Worm (Caenorhabditis elegans) whole organism, L1 larva: Measurements from ENCODE around the gene T12B5.15.

ENCODE experiments used
- C04F5.9 ChIP-seq: sonication (generic microtip); optimal IDR thresholded peaks from 2 replicates; lab custom pipeline; 2016; ENCODE audit warnings: missing genetic modification characterization, missing compliant biosample characterization
- C16A3.4 ChIP-seq: fragments of 150-350 bp; optimal IDR thresholded peaks from 2 replicates; lab custom pipeline; 2014; ENCODE audit warnings: missing biosample characterization, missing genetic modification characterization
- Y116A8C.19 ChIP-seq: sonication (generic microtip); optimal IDR thresholded peaks from 2 replicates; lab custom pipeline; 2016; ENCODE audit warnings: missing compliant biosample characterization, missing genetic modification characterization, borderline replicate concordance
- aha-1 ChIP-seq: fragments of 150-350 bp; optimal IDR thresholded peaks from 2 replicates; lab custom pipeline; 2014; ENCODE audit warnings: missing biosample characterization, missing genetic modification characterization
- ama-1 ChIP-seq: fragments of 150-350 bp; optimal IDR thresholded peaks from 2 replicates; lab custom pipeline; 2014
- ceh-63 ChIP-seq: fragments of 200-800 bp; sonication (Bioruptor generic); optimal IDR thresholded peaks from 2 replicates; lab custom pipeline; 2018; ENCODE audit warnings: mild to moderate bottlenecking, missing genetic modification characterization, missing compliant biosample characterization
- ceh-88 ChIP-seq: fragments of 200-800 bp; sonication (Bioruptor generic); IDR thresholded peaks from 2 replicates; pipeline ENCODE4 v1.3.6; 2022; ENCODE audit warnings: missing genetic modification characterization, missing compliant biosample characterization
- ces-1 ChIP-seq: fragments of 150-350 bp; optimal IDR thresholded peaks from 2 replicates; lab custom pipeline; 2014; ENCODE audit warnings: missing biosample characterization, missing genetic modification reagents, missing genetic modification characterization
- dpl-1 ChIP-seq, 3 experiments: fragments of 150-350 bp in 2 of 3; sonication (generic microtip) in 1 of 3; optimal IDR thresholded peaks; 2 replicates each; lab custom pipeline; 2014 to 2017; ENCODE audit warnings: missing biosample characterization in 3 of 3, missing genetic modification characterization in 3 of 3, missing genetic modification reagents in 3 of 3
- egl-13 ChIP-seq: sonication (generic microtip); optimal IDR thresholded peaks from 2 replicates; lab custom pipeline; 2016; ENCODE audit warnings: missing genotype, missing genetic modification reagents, missing genetic modification characterization, missing compliant biosample characterization
- ets-5 ChIP-seq: fragments of 200-800 bp; sonication (Bioruptor generic); IDR thresholded peaks from 2 replicates; pipeline ENCODE4 v1.3.6; 2022; ENCODE audit warnings: missing genetic modification characterization, missing compliant biosample characterization
- fkh-10 ChIP-seq: sonication (generic microtip); optimal IDR thresholded peaks from 2 replicates; lab custom pipeline; 2017; ENCODE audit warnings: missing biosample characterization, missing genetic modification reagents, missing genetic modification characterization
- fkh-4 ChIP-seq: sonication (generic microtip); optimal IDR thresholded peaks from 2 replicates; lab custom pipeline; 2016; ENCODE audit warnings: missing compliant biosample characterization, missing genetic modification characterization, borderline replicate concordance
- fkh-8 ChIP-seq: sonication (generic microtip); optimal IDR thresholded peaks from 2 replicates; lab custom pipeline; 2016; ENCODE audit warnings: mild to moderate bottlenecking, missing genetic modification characterization, missing compliant biosample characterization
- hlh-17 ChIP-seq: fragments of 200-800 bp; sonication (Bioruptor generic); optimal IDR thresholded peaks from 2 replicates; lab custom pipeline; 2018; ENCODE audit warnings: missing genetic modification characterization, mild to moderate bottlenecking, missing compliant biosample characterization, moderate library complexity, borderline replicate concordance
- hpl-2 ChIP-seq: fragments of 150-350 bp; optimal IDR thresholded peaks from 2 replicates; lab custom pipeline; 2014; ENCODE audit warnings: missing biosample characterization, missing genetic modification reagents, missing genetic modification characterization
- isw-1 ChIP-seq: fragments of 200-800 bp; sonication (Bioruptor generic); IDR thresholded peaks from 2 replicates; pipeline ENCODE4 v1.3.6; 2022; ENCODE audit warnings: missing genetic modification characterization, missing compliant biosample characterization
- lin-14 ChIP-seq: fragments of 200-800 bp; sonication (Bioruptor generic); optimal IDR thresholded peaks from 2 replicates; lab custom pipeline; 2018; ENCODE audit warnings: mild to moderate bottlenecking, missing genetic modification characterization, moderate library complexity, missing compliant biosample characterization
- lin-39 ChIP-seq: fragments of 150-350 bp; optimal IDR thresholded peaks from 2 replicates; lab custom pipeline; 2014; ENCODE audit warnings: missing biosample characterization, missing genetic modification reagents, missing genetic modification characterization
- lsy-2 ChIP-seq, 2 experiments: fragments of 150-350 bp; optimal IDR thresholded peaks; 2 replicates each; lab custom pipeline; 2014; ENCODE audit warnings: missing biosample characterization in 2 of 2, missing genetic modification characterization in 2 of 2
- mdl-1 ChIP-seq, 2 experiments: fragments of 150-350 bp; optimal IDR thresholded peaks; 2 replicates each; lab custom pipeline; 2014 to 2017; ENCODE audit warnings: missing biosample characterization in 2 of 2, missing genetic modification characterization in 2 of 2, inconsistent platforms in 1 of 2
- mep-1 ChIP-seq: fragments of 150-350 bp; optimal IDR thresholded peaks from 2 replicates; lab custom pipeline; 2014; ENCODE audit warnings: missing biosample characterization, missing genetic modification characterization
- nhr-19 ChIP-seq: fragments of 200-800 bp; sonication (Bioruptor generic); conservative IDR thresholded peaks from 2 replicates; pipeline ENCODE4 v1.3.6; 2022; ENCODE audit warnings: missing genetic modification characterization, missing compliant biosample characterization
- nhr-237 ChIP-seq: fragments of 150-350 bp; optimal IDR thresholded peaks from 2 replicates; lab custom pipeline; 2014; ENCODE audit warnings: missing biosample characterization, missing genetic modification characterization
- nhr-76 ChIP-seq: sonication (generic microtip); optimal IDR thresholded peaks from 2 replicates; lab custom pipeline; 2017; ENCODE audit warnings: missing biosample characterization, missing genetic modification characterization
- nhr-90 ChIP-seq: sonication (generic microtip); optimal IDR thresholded peaks from 2 replicates; lab custom pipeline; 2016; ENCODE audit warnings: mild to moderate bottlenecking, missing genetic modification characterization, missing compliant biosample characterization; ENCODE audit not compliant: poor library complexity
- pag-3 ChIP-seq: sonication (generic microtip); optimal IDR thresholded peaks from 2 replicates; lab custom pipeline; 2017; ENCODE audit warnings: missing genetic modification characterization, mild to moderate bottlenecking, missing compliant biosample characterization, antibody characterized with exemption, borderline replicate concordance; ENCODE audit not compliant: insufficient read depth
- pax-3 ChIP-seq: fragments of 200-800 bp; sonication (Bioruptor generic); optimal IDR thresholded peaks from 2 replicates; lab custom pipeline; 2018; ENCODE audit warnings: mild to moderate bottlenecking, missing genetic modification characterization, moderate library complexity, missing compliant biosample characterization
- pqm-1 ChIP-seq: sonication (generic microtip); optimal IDR thresholded peaks from 3 replicates; lab custom pipeline; 2017; ENCODE audit warnings: missing biosample characterization, missing genetic modification characterization
- skn-1 ChIP-seq: fragments of 150-350 bp; optimal IDR thresholded peaks from 2 replicates; lab custom pipeline; 2014; ENCODE audit warnings: missing biosample characterization, missing genetic modification characterization
- snpc-4 ChIP-seq: fragments of 150-350 bp; optimal IDR thresholded peaks from 2 replicates; lab custom pipeline; 2014; ENCODE audit warnings: missing biosample characterization, missing genetic modification characterization
- sox-4 ChIP-seq: sonication (generic microtip); optimal IDR thresholded peaks from 2 replicates; lab custom pipeline; 2016; ENCODE audit warnings: missing genetic modification characterization, missing compliant biosample characterization
- sptf-1 ChIP-seq: fragments of 150-350 bp; optimal IDR thresholded peaks from 2 replicates; lab custom pipeline; 2014; ENCODE audit warnings: missing biosample characterization, missing genetic modification characterization
- sup-37 ChIP-seq: fragments of 200-800 bp; sonication (Bioruptor generic); optimal IDR thresholded peaks from 2 replicates; lab custom pipeline; 2018; ENCODE audit warnings: mild to moderate bottlenecking, missing genetic modification characterization, missing compliant biosample characterization
- swsn-7 ChIP-seq: sonication (generic microtip); optimal IDR thresholded peaks from 2 replicates; lab custom pipeline; 2016; ENCODE audit warnings: missing genetic modification characterization, missing compliant biosample characterization
- tbx-2 ChIP-seq: sonication (generic microtip); optimal IDR thresholded peaks from 2 replicates; lab custom pipeline; 2016; ENCODE audit warnings: missing genetic modification characterization, missing compliant biosample characterization
- tlp-1 ChIP-seq: fragments of 150-350 bp; optimal IDR thresholded peaks from 2 replicates; lab custom pipeline; 2014; ENCODE audit warnings: missing biosample characterization, missing genetic modification characterization
- unc-130 ChIP-seq: fragments of 150-350 bp; optimal IDR thresholded peaks from 2 replicates; lab custom pipeline; 2017; ENCODE audit warnings: missing biosample characterization, missing genetic modification characterization, inconsistent platforms
- unc-30 ChIP-seq: sonication (generic microtip); optimal IDR thresholded peaks from 2 replicates; lab custom pipeline; 2017; ENCODE audit warnings: missing biosample characterization, missing genetic modification characterization
- unc-62 ChIP-seq: fragments of 150-350 bp; optimal IDR thresholded peaks from 2 replicates; lab custom pipeline; 2014; ENCODE audit warnings: missing biosample characterization, missing genetic modification reagents, missing genetic modification characterization
- unc-98 ChIP-seq: fragments of 200-800 bp; sonication (Bioruptor generic); IDR thresholded peaks from 2 replicates; pipeline ENCODE4 v1.3.6; 2022; ENCODE audit warnings: missing genetic modification characterization, missing compliant biosample characterization
- vab-15 ChIP-seq: sonication (generic microtip); optimal IDR thresholded peaks from 2 replicates; lab custom pipeline; 2017; ENCODE audit warnings: missing genotype, mild to moderate bottlenecking, missing genetic modification characterization, missing compliant biosample characterization
- xbp-1 ChIP-seq: sonication (generic microtip); optimal IDR thresholded peaks from 2 replicates; lab custom pipeline; 2016; ENCODE audit warnings: missing genetic modification characterization, missing compliant biosample characterization
- zip-4 ChIP-seq: fragments of 200-800 bp; sonication (Bioruptor generic); optimal IDR thresholded peaks from 2 replicates; lab custom pipeline; 2018; ENCODE audit warnings: mild to moderate bottlenecking, missing genetic modification characterization, moderate library complexity, missing compliant biosample characterization
- ztf-11 ChIP-seq, 2 experiments: sonication (generic microtip); optimal IDR thresholded peaks; 2 replicates each; lab custom pipeline; 2016 to 2017; ENCODE audit warnings: missing genetic modification characterization in 2 of 2, missing biosample characterization in 1 of 2, missing compliant biosample characterization in 1 of 2
- ztf-4 ChIP-seq: fragments of 150-350 bp; optimal IDR thresholded peaks from 2 replicates; lab custom pipeline; 2014; ENCODE audit warnings: missing biosample characterization, missing genetic modification characterization

Gene T12B5.15

ce11 chrIII:991581-991980 is 37.1 kb upstream of the T12B5.15 start, which contains the start of gene trp-2:
trp-2 (plus strand) TSS chrIII:991881.
- TF ChIP-seq tbx-2 (tag; lab: Kevin White, UChicago) (no peak), sptf-1 (tag; lab: Kevin White, UChicago) (no peak), ztf-11 (tag; optimal IDR thresholded peaks at IDR 0.05; lab: Kevin White, UChicago) (no peak), C04F5.9 (tag; lab: Kevin White, UChicago) (no peak), nhr-19 (no peak), lsy-2 (tag; optimal IDR thresholded peaks at IDR 0.05; lab: Kevin White, UChicago) (no peak), vab-15 (tag; lab: Kevin White, UChicago) (no peak), pqm-1 (tag; lab: Kevin White, UChicago) (no peak), swsn-7 (no peak), ets-5 (GFP tag; lab: Robert Waterston, UW) (no peak), tlp-1 (tag; lab: Kevin White, UChicago) (no peak), sox-4 (tag; lab: Kevin White, UChicago) (no peak), mdl-1 (tag; optimal IDR thresholded peaks at IDR 0.05; lab: Kevin White, UChicago) (no peak), hlh-17 (GFP tag; lab: Kevin White, UChicago) (no peak), pax-3 (tag; lab: Kevin White, UChicago) (no peak), fkh-4 (tag; lab: Kevin White, UChicago) (no peak), unc-98 (no peak), hpl-2 (no peak)

- TF ChIP-seq lin-14 = peak; percentile 72
- no peak for TF ChIP-seq ceh-88 (GFP tag; lab: Robert Waterston, UW)
- peak; percentile 68 for TF ChIP-seq fkh-10 (GFP tag; lab: Kevin White, UChicago)
- TF ChIP-seq fkh-8 (tag; lab: Kevin White, UChicago) = no peak
- TF ChIP-seq dpl-1 (GFP tag; optimal IDR thresholded peaks at IDR 0.05; lab: Kevin White, UChicago) = peak in 1 of 3 experiments; percentile 5
- TF ChIP-seq ces-1 (GFP tag; lab: Kevin White, UChicago) = peak; percentile 79
Observed at ce11 chrIII:989558-989957, 35.1 kb upstream of the T12B5.15 start.

DNA sequence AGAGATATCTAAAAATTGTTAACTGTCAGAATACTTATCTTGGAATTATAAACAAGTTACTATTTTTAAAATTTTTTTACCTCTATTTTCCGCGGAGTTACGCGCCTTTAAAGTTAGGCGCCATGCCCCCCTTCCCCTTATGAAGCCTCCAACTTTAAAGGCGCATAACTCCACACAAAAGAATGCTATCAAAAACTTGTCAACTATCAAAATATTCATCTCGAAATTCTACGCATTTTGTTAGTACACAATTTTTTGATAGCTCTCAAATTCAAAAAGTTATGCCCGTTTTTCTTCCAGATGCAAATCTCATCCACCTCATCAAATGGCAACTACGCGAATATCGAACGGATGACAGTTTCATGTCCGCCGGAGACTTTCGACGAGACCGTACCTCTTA is 28.5 kb upstream of the T12B5.15 start, which contains the start of gene tbc-10:
TSS of gene tbc-10 (plus strand) at position 301 of the 400 bp plus-strand sequence.
- TF ChIP-seq zip-4 (no peak), ets-5 (GFP tag; lab: Robert Waterston, UW) (no peak), ama-1 (lab: Kevin White, UChicago) (no peak), mep-1 (tag; lab: Kevin White, UChicago) (no peak), mdl-1 (tag; optimal IDR thresholded peaks at IDR 0.05; lab: Kevin White, UChicago) (no peak), unc-30 (tag; lab: Kevin White, UChicago) (no peak), hlh-17 (GFP tag; lab: Kevin White, UChicago) (no peak), ceh-63 (GFP tag; lab: Kevin White, UChicago) (no peak), unc-130 (tag; lab: Kevin White, UChicago) (no peak), snpc-4 (no peak), hpl-2 (no peak), ztf-11 (tag; optimal IDR thresholded peaks at IDR 0.05; lab: Kevin White, UChicago) (no peak), C04F5.9 (tag; lab: Kevin White, UChicago) (no peak)

DNA sequence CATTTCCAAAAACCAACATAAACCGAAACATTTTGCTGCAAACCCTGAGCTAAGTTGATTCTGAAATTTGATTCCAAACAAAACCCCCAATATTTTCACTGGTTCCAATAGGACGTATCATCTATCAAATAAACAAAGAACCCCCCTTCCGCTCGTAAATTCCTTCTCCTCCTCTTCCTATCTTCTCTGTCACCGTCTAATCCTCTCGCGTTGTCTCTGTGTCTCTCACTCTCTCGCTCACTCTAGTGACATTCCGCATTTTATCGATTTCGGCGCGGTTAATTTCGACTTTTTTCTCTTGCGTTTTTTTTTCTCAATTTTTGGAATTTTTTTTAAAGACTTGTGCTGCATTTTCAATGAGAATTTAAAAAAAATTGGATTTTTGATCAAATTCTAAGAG is 27.5 kb upstream of the T12B5.15 start:
- TF ChIP-seq egl-13 = no peak
- no peak for TF ChIP-seq unc-62
- TF ChIP-seq Y116A8C.19 (tag; lab: Kevin White, UChicago) = no peak
- TF ChIP-seq xbp-1 = peak; percentile 8
- TF ChIP-seq sptf-1 (tag; lab: Kevin White, UChicago) = no peak
- TF ChIP-seq isw-1 (GFP tag; lab: Robert Waterston, UW) = no peak
- TF ChIP-seq vab-15 (tag; lab: Kevin White, UChicago) = no peak
- TF ChIP-seq skn-1 = no peak
- no peak for TF ChIP-seq ces-1 (GFP tag; lab: Kevin White, UChicago)
- no peak for TF ChIP-seq nhr-90
- no peak for TF ChIP-seq lin-39
- no peak for TF ChIP-seq nhr-76
- no peak for TF ChIP-seq hpl-2
- no peak for TF ChIP-seq snpc-4
- no peak for TF ChIP-seq nhr-237 (tag; lab: Kevin White, UChicago)
- TF ChIP-seq nhr-19 = peak; percentile 11; the same call in 1 of the 2 replicates
- no peak for TF ChIP-seq pqm-1 (tag; lab: Kevin White, UChicago)
- no peak for TF ChIP-seq pag-3 (tag; lab: Kevin White, UChicago)
- no peak for TF ChIP-seq sup-37 (GFP tag; lab: Kevin White, UChicago)
- TF ChIP-seq C16A3.4 (tag; lab: Kevin White, UChicago) = peak; percentile 16
- no peak for TF ChIP-seq aha-1 (tag; lab: Kevin White, UChicago)
- no peak for TF ChIP-seq pax-3 (tag; lab: Kevin White, UChicago)
- no peak for TF ChIP-seq ztf-4 (tag; lab: Kevin White, UChicago)
- peak; percentile 26 for TF ChIP-seq swsn-7
